Fruit fly (Drosophila melanogaster): ENCODE measurements around the gene CG7049.
A peak's percentile ranks its signal among the peaks of the same experiment; 100 is the strongest.

Gene CG7049

DNA sequence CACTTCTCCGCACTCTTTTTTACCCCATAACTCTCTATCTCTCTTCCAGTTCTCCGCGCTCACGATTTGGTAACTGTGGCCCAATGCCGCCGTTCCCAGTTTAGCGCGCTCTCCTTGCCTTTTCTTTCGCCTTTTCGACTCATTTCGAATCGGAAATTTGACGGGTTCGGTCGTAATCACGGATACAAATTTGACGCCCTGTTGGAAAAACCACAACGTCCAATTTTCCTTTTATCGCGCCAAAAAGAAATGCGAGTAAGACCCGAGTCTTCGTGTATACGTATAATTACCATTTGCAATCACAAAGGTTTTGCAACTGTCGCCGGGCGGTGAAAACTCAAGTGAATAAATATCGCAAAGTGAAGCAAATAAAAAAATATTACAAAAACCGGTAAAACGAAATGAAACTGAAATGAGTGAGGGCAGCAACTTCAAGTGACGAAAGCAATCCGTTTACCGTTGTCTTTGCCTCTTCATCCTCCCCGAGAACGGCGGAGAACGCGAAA lies 46.7 kb downstream of the CG7049 start, which contains the start of gene Pdk1 (continued):
- TF ChIP-seq CG3032 (tag; optimal IDR thresholded peaks at IDR 0.05) (no peak), CG6276 (GFP tag; optimal IDR thresholded peaks at IDR 0.05) (peak; percentile 26), CG1621 (tag; optimal IDR thresholded peaks at IDR 0.05) (peak; percentile 25), CG11902 (GFP tag; optimal IDR thresholded peaks at IDR 0.05) (no peak), CG6854 (GFP tag; optimal IDR thresholded peaks at IDR 0.05) (peak; percentile 52), Smox (GFP tag; optimal IDR thresholded peaks at IDR 0.05) (no peak), achi (GFP tag; optimal IDR thresholded peaks at IDR 0.05) (no peak), CG15336 (GFP tag; IDR thresholded peaks at IDR 0.05) (peak; percentile 25; the same call in 1 of the 2 replicates), vri (GFP tag; optimal IDR thresholded peaks at IDR 0.05) (peak; percentile 87), CG4318 (GFP tag; optimal IDR thresholded peaks at IDR 0.05) (no peak), OdsH (GFP tag; optimal IDR thresholded peaks at IDR 0.05) (no peak), Blimp-1 (GFP tag; optimal IDR thresholded peaks at IDR 0.05) (peak; percentile 81), CG34406 (GFP tag; optimal IDR thresholded peaks at IDR 0.05) (no peak), eg (GFP tag; IDR thresholded peaks at IDR 0.05) (peak; percentile 58; the same call in 2 of the 3 replicates), Sox102F (GFP tag; optimal IDR thresholded peaks at IDR 0.05) (peak; percentile 21), Eip93F (GFP tag; optimal IDR thresholded peaks at IDR 0.05) (no peak), Hr38 (GFP tag; optimal IDR thresholded peaks at IDR 0.05) (no peak), topi (GFP tag; optimal IDR thresholded peaks at IDR 0.05) (peak; percentile 39), ss (GFP tag; optimal IDR thresholded peaks at IDR 0.05) (peak; percentile 20), CG8119 (GFP tag; IDR thresholded peaks at IDR 0.05) (0 out of 3 replicates have a peak, but pooled peaks have one; percentile 37), Lpt (GFP tag; optimal IDR thresholded peaks at IDR 0.05) (no peak), CG7368 (GFP tag; optimal IDR thresholded peaks at IDR 0.05) (peak; percentile 5), lz (GFP tag; optimal IDR thresholded peaks at IDR 0.05) (no peak), CG16779 (tag; optimal IDR thresholded peaks at IDR 0.05) (peak; percentile 24)

DNA sequence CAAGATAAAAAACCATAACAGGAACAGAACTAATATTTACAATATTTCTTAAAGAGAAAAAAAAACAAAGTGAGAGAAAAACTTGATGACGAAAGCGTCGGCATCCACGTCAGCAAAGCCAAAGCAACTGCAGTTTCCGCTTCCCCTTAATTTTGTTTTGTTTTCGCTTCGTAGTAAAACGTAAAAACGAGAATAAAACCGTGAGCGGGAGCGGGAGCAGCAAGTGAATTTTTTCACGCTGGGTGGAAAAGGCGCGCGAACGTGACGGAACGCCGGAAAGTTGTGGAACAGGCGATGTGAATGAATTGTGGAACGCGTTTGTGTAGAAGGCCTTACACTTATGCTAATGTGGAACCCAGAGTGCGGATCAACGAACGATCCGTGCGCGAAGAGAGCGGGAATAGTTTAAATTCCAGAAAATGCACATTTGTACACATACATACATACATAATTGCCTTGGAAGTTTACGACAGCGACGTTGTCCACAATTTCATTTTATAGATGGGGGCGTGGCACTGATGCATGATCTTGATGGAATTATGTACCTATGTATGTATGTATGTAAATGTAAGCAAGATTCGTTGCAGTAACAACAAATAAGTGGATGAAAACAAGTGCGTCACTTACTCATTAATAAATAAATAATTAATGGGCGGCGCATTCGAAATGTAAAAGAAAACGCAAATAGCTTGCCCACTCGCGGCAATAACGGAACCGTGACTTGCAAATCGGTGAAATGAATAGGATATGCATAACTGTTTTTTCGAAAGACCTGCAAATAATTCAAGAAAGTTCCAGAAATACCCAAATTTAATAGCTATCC lies 47.5 kb downstream of the CG7049 start:
- TF ChIP-seq CG6163 (GFP tag; IDR thresholded peaks at IDR 0.05) (peak; percentile 69; the same call in 2 of the 3 replicates), CG11902 (GFP tag; optimal IDR thresholded peaks at IDR 0.05) (no peak), CG6276 (GFP tag; optimal IDR thresholded peaks at IDR 0.05) (peak; percentile 7), Smox (GFP tag; optimal IDR thresholded peaks at IDR 0.05) (no peak), esn (GFP tag; optimal IDR thresholded peaks at IDR 0.05) (no peak), Sox15 (GFP tag; optimal IDR thresholded peaks at IDR 0.05) (no peak), CG31627 (GFP tag; optimal IDR thresholded peaks at IDR 0.05) (no peak), fd85E (GFP tag; optimal IDR thresholded peaks at IDR 0.05) (no peak), CG6854 (GFP tag; optimal IDR thresholded peaks at IDR 0.05) (peak; percentile 91), dsx (GFP tag; optimal IDR thresholded peaks at IDR 0.05; ENCODE audit: poor library complexity, severe bottlenecking) (peak; percentile 17), CG3032 (tag; optimal IDR thresholded peaks at IDR 0.05) (no peak), CG16779 (tag; optimal IDR thresholded peaks at IDR 0.05) (peak; percentile 74), CG11762 (GFP tag; optimal IDR thresholded peaks at IDR 0.05; ENCODE audit: insufficient read depth) (no peak), CG8119 (GFP tag; IDR thresholded peaks at IDR 0.05) (peak; percentile 29; the same call in 1 of the 3 replicates), Sox14 (GFP tag; optimal IDR thresholded peaks at IDR 0.05) (no peak), vri (GFP tag; optimal IDR thresholded peaks at IDR 0.05) (peak; percentile 67), CG3919 (GFP tag; optimal IDR thresholded peaks at IDR 0.05) (peak; percentile 29), CG34406 (GFP tag; optimal IDR thresholded peaks at IDR 0.05) (no peak), Eip78C (GFP tag) (peak; percentile 74), Gug (GFP tag; IDR thresholded peaks at IDR 0.05) (no peak), CG8319 (GFP tag; optimal IDR thresholded peaks at IDR 0.05) (no peak), acj6 (GFP tag; optimal IDR thresholded peaks at IDR 0.05) (no peak), Eip75B (GFP tag; optimal IDR thresholded peaks at IDR 0.05) (peak; percentile 31), CG1621 (tag; optimal IDR thresholded peaks at IDR 0.05) (peak; percentile 82), Hr38 (GFP tag; optimal IDR thresholded peaks at IDR 0.05) (no peak), Lpt (GFP tag; optimal IDR thresholded peaks at IDR 0.05) (peak; percentile 47), CG6792 (GFP tag; optimal IDR thresholded peaks at IDR 0.05) (no peak), CG10669 (GFP tag; optimal IDR thresholded peaks at IDR 0.05) (no peak), CG6808 (GFP tag; optimal IDR thresholded peaks at IDR 0.05) (no peak), Eip93F (GFP tag; optimal IDR thresholded peaks at IDR 0.05) (no peak), Met (GFP tag; optimal IDR thresholded peaks at IDR 0.05) (peak; percentile 10), eg (GFP tag; IDR thresholded peaks at IDR 0.05) (peak; percentile 49; the same call in 1 of the 3 replicates), lz (GFP tag; optimal IDR thresholded peaks at IDR 0.05) (no peak), CG4318 (GFP tag; optimal IDR thresholded peaks at IDR 0.05) (no peak), salr (GFP tag; optimal IDR thresholded peaks at IDR 0.05) (no peak), spab (GFP tag; optimal IDR thresholded peaks at IDR 0.05) (no peak), CG7368 (GFP tag; optimal IDR thresholded peaks at IDR 0.05) (no peak), CG9139 (GFP tag; optimal IDR thresholded peaks at IDR 0.05) (peak; percentile 47)

Data from whole organism, prepupa.